Worm (Caenorhabditis elegans): ENCODE data around the gene T16G12.9.

T16G12.9 gene

ce11 chrIII:10108995-10109394 is 30.9 kb upstream of the T16G12.9 start, which contains the start of gene T16H12.9:
Gene T16H12.9, plus strand, starts transcription at chrIII:10109295.
- TF ChIP-seq pha-4 (tag; optimal IDR thresholded peaks at IDR 0.05) (no peak), ztf-28 (GFP tag; IDR thresholded peaks at IDR 0.05) (no peak), ceh-40 (GFP tag; IDR thresholded peaks at IDR 0.05) (no peak), snpc-3.4 (tag; optimal IDR thresholded peaks at IDR 0.05) (no peak), lin-40 (tag; optimal IDR thresholded peaks at IDR 0.05) (no peak), ceh-91 (GFP tag; IDR thresholded peaks at IDR 0.05) (no peak), nfyb-1 (GFP tag; IDR thresholded peaks at IDR 0.05) (no peak)

- no peak for TF ChIP-seq F55B11.4 (tag; optimal IDR thresholded peaks at IDR 0.05; ENCODE audit: borderline replicate concordance, insufficient read depth)
- TF ChIP-seq F37B4.10 (GFP tag; IDR thresholded peaks at IDR 0.05), result no peak
- no peak for TF ChIP-seq gei-17 (GFP tag; optimal IDR thresholded peaks at IDR 0.05)
- TF ChIP-seq ztf-26 (tag; optimal IDR thresholded peaks at IDR 0.05), result no peak
- TF ChIP-seq pha-4 (tag; optimal IDR thresholded peaks at IDR 0.05), result no peak
- TF ChIP-seq F57A8.1 (GFP tag; optimal IDR thresholded peaks at IDR 0.05), result no peak
- no peak for TF ChIP-seq F52B5.7 (tag; optimal IDR thresholded peaks at IDR 0.05)
- TF ChIP-seq snpc-1.3 (tag; optimal IDR thresholded peaks at IDR 0.05; ENCODE audit: insufficient read depth), result no peak
- no peak for TF ChIP-seq Y53F4B.3 (GFP tag; IDR thresholded peaks at IDR 0.05)
- no peak for TF ChIP-seq nhr-27 (tag; optimal IDR thresholded peaks at IDR 0.05)
Observed at ce11 chrIII:10106390-10106789, 28.3 kb upstream of the T16G12.9 start, which contains the start of gene srt-55. Gene srt-55, minus strand, starts transcription at chrIII:10106490.

ce11 chrIII:10101352-10101751 is 23.3 kb upstream of the T16G12.9 start, which contains the start of gene kel-10:
Gene kel-10, minus strand, starts transcription at chrIII:10101452.
- TF ChIP-seq cebp-2 (GFP tag; IDR thresholded peaks at IDR 0.05) (no peak), tlf-1 (GFP tag; optimal IDR thresholded peaks at IDR 0.05) (no peak), Y53G8AR.9 (GFP tag; conservative IDR thresholded peaks at IDR 0.05) (no peak), unc-130 (GFP tag; optimal IDR thresholded peaks at IDR 0.05) (no peak), egl-18 (GFP tag; IDR thresholded peaks at IDR 0.05) (no peak), bed-2 (GFP tag; IDR thresholded peaks at IDR 0.05) (no peak), madf-6 (GFP tag; IDR thresholded peaks at IDR 0.05) (no peak), ets-4 (GFP tag; optimal IDR thresholded peaks at IDR 0.05) (no peak), aptf-3 (GFP tag; IDR thresholded peaks at IDR 0.05) (no peak), atf-7 (tag; optimal IDR thresholded peaks at IDR 0.05) (no peak), hrde-1 (tag; optimal IDR thresholded peaks at IDR 0.05; ENCODE audit: borderline replicate concordance) (no peak), mcd-1 (GFP tag; IDR thresholded peaks at IDR 0.05) (no peak), zim-3 (tag; optimal IDR thresholded peaks at IDR 0.05) (no peak), attf-5 (GFP tag; optimal IDR thresholded peaks at IDR 0.05) (no peak), ztf-28 (GFP tag; IDR thresholded peaks at IDR 0.05) (no peak), B0261.1 (tag; optimal IDR thresholded peaks at IDR 0.05) (no peak), xnd-1 (tag; optimal IDR thresholded peaks at IDR 0.05) (no peak), hlh-12 (tag; optimal IDR thresholded peaks at IDR 0.05) (no peak), nhr-90 (tag; optimal IDR thresholded peaks at IDR 0.05) (no peak), chd-7 (tag; optimal IDR thresholded peaks at IDR 0.05) (no peak)

ce11 chrIII:10097981-10098380 is 19.9 kb upstream of the T16G12.9 start, which contains the start of gene spop-1:
Gene spop-1, minus strand, starts transcription at chrIII:10098081.
- TF ChIP-seq mes-4 (tag; optimal IDR thresholded peaks at IDR 0.05), result no peak

Data from whole organism, young adult.